Worm (Caenorhabditis elegans) whole organism, L1 larva: Measurements from ENCODE around the gene R74.2.

Experiments used
- C04F5.9 ChIP-seq: sonication (generic microtip); optimal IDR thresholded peaks from 2 replicates; lab custom pipeline; 2016; ENCODE audit warnings: missing genetic modification characterization, missing compliant biosample characterization
- F16B12.6 ChIP-seq: fragments of 150-350 bp; optimal IDR thresholded peaks from 2 replicates; lab custom pipeline; 2014; ENCODE audit warnings: missing biosample characterization, missing genetic modification characterization
- aha-1 ChIP-seq: fragments of 150-350 bp; optimal IDR thresholded peaks from 2 replicates; lab custom pipeline; 2014; ENCODE audit warnings: missing biosample characterization, missing genetic modification characterization
- alr-1 ChIP-seq: fragments of 200-800 bp; sonication (Bioruptor generic); optimal IDR thresholded peaks from 2 replicates; lab custom pipeline; 2018; ENCODE audit warnings: borderline replicate concordance, mild to moderate bottlenecking, missing genetic modification characterization, missing compliant biosample characterization
- ama-1 ChIP-seq: fragments of 150-350 bp; optimal IDR thresholded peaks from 2 replicates; lab custom pipeline; 2014
- ces-1 ChIP-seq: fragments of 150-350 bp; optimal IDR thresholded peaks from 2 replicates; lab custom pipeline; 2014; ENCODE audit warnings: missing biosample characterization, missing genetic modification reagents, missing genetic modification characterization
- efl-1 ChIP-seq, 4 experiments: fragments of 150-350 bp; optimal IDR thresholded peaks in 3 of 4; peaks in 1 of 4; 1 replicate in 1 of 4; 2 replicates in 3 of 4; lab custom pipeline; 2014; ENCODE audit warnings: missing biosample characterization in 2 of 4, missing genetic modification characterization in 2 of 4, missing genetic modification reagents in 2 of 4
- efl-3 ChIP-seq: fragments of 200-800 bp; sonication (Bioruptor generic); optimal IDR thresholded peaks from 2 replicates; lab custom pipeline; 2018; ENCODE audit warnings: mild to moderate bottlenecking, missing genetic modification characterization, missing compliant biosample characterization
- egl-13 ChIP-seq: sonication (generic microtip); optimal IDR thresholded peaks from 2 replicates; lab custom pipeline; 2016; ENCODE audit warnings: missing genotype, missing genetic modification reagents, missing genetic modification characterization, missing compliant biosample characterization
- fkh-4 ChIP-seq: sonication (generic microtip); optimal IDR thresholded peaks from 2 replicates; lab custom pipeline; 2016; ENCODE audit warnings: missing compliant biosample characterization, missing genetic modification characterization, borderline replicate concordance
- fos-1 ChIP-seq: fragments of 150-350 bp; optimal IDR thresholded peaks from 2 replicates; lab custom pipeline; 2014; ENCODE audit warnings: missing biosample characterization, missing genetic modification characterization
- hlh-17 ChIP-seq: fragments of 200-800 bp; sonication (Bioruptor generic); optimal IDR thresholded peaks from 2 replicates; lab custom pipeline; 2018; ENCODE audit warnings: missing genetic modification characterization, mild to moderate bottlenecking, missing compliant biosample characterization, moderate library complexity, borderline replicate concordance
- hlh-4 ChIP-seq: sonication (generic microtip); optimal IDR thresholded peaks from 2 replicates; lab custom pipeline; 2016; ENCODE audit warnings: mild to moderate bottlenecking, missing genetic modification characterization, missing compliant biosample characterization
- hpl-2 ChIP-seq: fragments of 150-350 bp; optimal IDR thresholded peaks from 2 replicates; lab custom pipeline; 2014; ENCODE audit warnings: missing biosample characterization, missing genetic modification reagents, missing genetic modification characterization
- jun-1 ChIP-seq: fragments of 150-350 bp; optimal IDR thresholded peaks from 2 replicates; lab custom pipeline; 2014; ENCODE audit warnings: missing biosample characterization, missing genetic modification reagents, missing genetic modification characterization
- lin-15B ChIP-seq: fragments of 150-350 bp; sonication (generic microtip); optimal IDR thresholded peaks from 3 replicates; lab custom pipeline; 2014; ENCODE audit warnings: missing biosample characterization, missing genetic modification characterization
- lin-39 ChIP-seq: fragments of 150-350 bp; optimal IDR thresholded peaks from 2 replicates; lab custom pipeline; 2014; ENCODE audit warnings: missing biosample characterization, missing genetic modification reagents, missing genetic modification characterization
- mef-2 ChIP-seq: fragments of 150-350 bp; optimal IDR thresholded peaks from 2 replicates; lab custom pipeline; 2014; ENCODE audit warnings: missing biosample characterization, missing genetic modification characterization
- mep-1 ChIP-seq: fragments of 150-350 bp; optimal IDR thresholded peaks from 2 replicates; lab custom pipeline; 2014; ENCODE audit warnings: missing biosample characterization, missing genetic modification characterization
- nhr-11 ChIP-seq: fragments of 150-350 bp; optimal IDR thresholded peaks from 2 replicates; lab custom pipeline; 2014; ENCODE audit warnings: missing biosample characterization, missing genetic modification characterization
- nhr-12 ChIP-seq: sonication (generic microtip); optimal IDR thresholded peaks from 2 replicates; lab custom pipeline; 2017; ENCODE audit warnings: missing biosample characterization, missing genetic modification characterization
- nhr-20 ChIP-seq: sonication (generic microtip); optimal IDR thresholded peaks from 2 replicates; lab custom pipeline; 2016; ENCODE audit warnings: mild to moderate bottlenecking, missing genetic modification characterization, missing compliant biosample characterization
- nhr-28 ChIP-seq: fragments of 150-350 bp; optimal IDR thresholded peaks from 2 replicates; lab custom pipeline; 2014; ENCODE audit warnings: missing biosample characterization, missing genetic modification characterization
- nhr-47 ChIP-seq: sonication (generic microtip); optimal IDR thresholded peaks from 2 replicates; lab custom pipeline; 2016; ENCODE audit warnings: mild to moderate bottlenecking, missing genetic modification characterization, moderate library complexity, missing compliant biosample characterization
- nhr-85 ChIP-seq: sonication (generic microtip); peaks from one replicate; lab custom pipeline; 2016; ENCODE audit warnings: missing genetic modification characterization, inconsistent platforms, missing compliant biosample characterization
- nhr-90 ChIP-seq: sonication (generic microtip); optimal IDR thresholded peaks from 2 replicates; lab custom pipeline; 2016; ENCODE audit warnings: mild to moderate bottlenecking, missing genetic modification characterization, missing compliant biosample characterization; ENCODE audit not compliant: poor library complexity
- pag-3 ChIP-seq: sonication (generic microtip); optimal IDR thresholded peaks from 2 replicates; lab custom pipeline; 2017; ENCODE audit warnings: missing genetic modification characterization, mild to moderate bottlenecking, missing compliant biosample characterization, antibody characterized with exemption, borderline replicate concordance; ENCODE audit not compliant: insufficient read depth
- pax-3 ChIP-seq: fragments of 200-800 bp; sonication (Bioruptor generic); optimal IDR thresholded peaks from 2 replicates; lab custom pipeline; 2018; ENCODE audit warnings: mild to moderate bottlenecking, missing genetic modification characterization, moderate library complexity, missing compliant biosample characterization
- skn-1 ChIP-seq: fragments of 150-350 bp; optimal IDR thresholded peaks from 2 replicates; lab custom pipeline; 2014; ENCODE audit warnings: missing biosample characterization, missing genetic modification characterization
- sox-4 ChIP-seq: sonication (generic microtip); optimal IDR thresholded peaks from 2 replicates; lab custom pipeline; 2016; ENCODE audit warnings: missing genetic modification characterization, missing compliant biosample characterization
- unc-30 ChIP-seq: sonication (generic microtip); optimal IDR thresholded peaks from 2 replicates; lab custom pipeline; 2017; ENCODE audit warnings: missing biosample characterization, missing genetic modification characterization
- unc-62 ChIP-seq: fragments of 150-350 bp; optimal IDR thresholded peaks from 2 replicates; lab custom pipeline; 2014; ENCODE audit warnings: missing biosample characterization, missing genetic modification reagents, missing genetic modification characterization
- unc-98 ChIP-seq: fragments of 200-800 bp; sonication (Bioruptor generic); IDR thresholded peaks from 2 replicates; pipeline ENCODE4 v1.3.6; 2022; ENCODE audit warnings: missing genetic modification characterization, missing compliant biosample characterization
- ztf-11 ChIP-seq, 2 experiments: sonication (generic microtip); optimal IDR thresholded peaks; 2 replicates each; lab custom pipeline; 2016 to 2017; ENCODE audit warnings: missing genetic modification characterization in 2 of 2, missing biosample characterization in 1 of 2, missing compliant biosample characterization in 1 of 2

Gene R74.2

ce11 chrIII:4152309-4152708 lies 35.7 kb upstream of the R74.2 start:
- TF ChIP-seq unc-98 (GFP tag; lab: Robert Waterston, UW) (no peak), nhr-47 (tag; lab: Kevin White, UChicago) (no peak), C04F5.9 (no peak), F16B12.6 (no peak)

- TF ChIP-seq ama-1 (lab: Kevin White, UChicago), result peak; percentile 4
- TF ChIP-seq nhr-20 (tag; lab: Kevin White, UChicago), result no peak
- no peak for TF ChIP-seq efl-1 (optimal IDR thresholded peaks at IDR 0.05; lab: Kevin White, UChicago)
- TF ChIP-seq efl-1 (GFP tag; optimal IDR thresholded peaks at IDR 0.05 in 1 of 2; lab: Kevin White, UChicago), result peak in 1 of 2 experiments; percentile 62
- no peak for TF ChIP-seq nhr-90 (tag; lab: Kevin White, UChicago)
- no peak for TF ChIP-seq ces-1 (GFP tag; lab: Kevin White, UChicago)
These were observed 35.1 kb upstream of the R74.2 start for ce11 chrIII:4152828-4153227.

ce11 chrIII:4153299-4153698 lies 34.7 kb upstream of the R74.2 start, which contains the start of gene glod-4:
Gene glod-4, plus strand, starts transcription at chrIII:4153599.
- TF ChIP-seq hpl-2 (GFP tag; lab: Kevin White, UChicago) (no peak), ces-1 (GFP tag; lab: Kevin White, UChicago) (no peak), skn-1 (no peak), mep-1 (no peak), hlh-4 (tag; lab: Kevin White, UChicago) (no peak), nhr-12 (tag; lab: Kevin White, UChicago) (no peak), hlh-17 (no peak)

ce11 chrIII:4157298-4157697 lies 30.7 kb upstream of the R74.2 start, which contains the start of gene C16C10.9:
Gene C16C10.9, minus strand, starts transcription at chrIII:4157398.
- TF ChIP-seq nhr-85 (tag; lab: Kevin White, UChicago), result no peak
- no peak for TF ChIP-seq hlh-4 (tag; lab: Kevin White, UChicago)
- no peak for TF ChIP-seq aha-1
- TF ChIP-seq pag-3, result no peak
- no peak for TF ChIP-seq unc-62 (GFP tag; lab: Kevin White, UChicago)
- TF ChIP-seq unc-30 (tag; lab: Kevin White, UChicago), result no peak
- TF ChIP-seq pax-3, result no peak
- TF ChIP-seq fkh-4, result no peak

- TF ChIP-seq fos-1, result no peak
- no peak for TF ChIP-seq unc-98 (GFP tag; lab: Robert Waterston, UW)
These were observed 27.0 kb upstream of the R74.2 start, which contains the start of gene C01G12.16 for ce11 chrIII:4160937-4161336. Gene C01G12.16, plus strand, starts transcription at chrIII:4161237.

- TF ChIP-seq nhr-11 (tag; lab: Kevin White, UChicago) (no peak), unc-30 (tag; lab: Kevin White, UChicago) (no peak), efl-3 (GFP tag; lab: Kevin White, UChicago) (no peak), hlh-17 (no peak), hpl-2 (GFP tag; lab: Kevin White, UChicago) (no peak), efl-1 (optimal IDR thresholded peaks at IDR 0.05; lab: Kevin White, UChicago) (no peak), efl-1 (GFP tag; optimal IDR thresholded peaks at IDR 0.05 in 1 of 2; lab: Kevin White, UChicago) (no peak), fkh-4 (no peak), aha-1 (no peak), ztf-11 (tag; optimal IDR thresholded peaks at IDR 0.05; lab: Kevin White, UChicago) (no peak), nhr-28 (tag; lab: Kevin White, UChicago) (no peak), lin-39 (tag; lab: Kevin White, UChicago) (no peak), jun-1 (tag; lab: Kevin White, UChicago) (no peak), alr-1 (tag; lab: Kevin White, UChicago) (no peak), egl-13 (tag; lab: Kevin White, UChicago) (no peak), lin-15B (tag; lab: Kevin White, UChicago) (no peak), sox-4 (no peak), mef-2 (tag; lab: Kevin White, UChicago) (no peak), hlh-4 (tag; lab: Kevin White, UChicago) (no peak)
These were observed 23.9 kb upstream of the R74.2 start, which contains the start of gene C16C10.8 for ce11 chrIII:4164071-4164470. Gene C16C10.8, minus strand, starts transcription at chrIII:4164171.
